Fruit fly (Drosophila melanogaster) whole organism, wandering third instar larva: ENCODE data around the gene CG14131.

Source experiments
- CG9705 ChIP-seq: fragments of 200-800 bp; sonication (Bioruptor generic); optimal IDR thresholded peaks from 2 replicates; lab custom pipeline; 2018; ENCODE audit warnings: missing biosample characterization, mild to moderate bottlenecking, missing genetic modification characterization
- CrebA ChIP-seq: fragments of 200-800 bp; sonication (Bioruptor generic); optimal IDR thresholded peaks from 2 replicates; lab custom pipeline; 2016; ENCODE audit warnings: missing biosample characterization, mild to moderate bottlenecking, missing genetic modification characterization, borderline replicate concordance
- Dfd ChIP-seq: fragments of >200 bp; optimal IDR thresholded peaks from 2 replicates; lab custom pipeline; 2017; ENCODE audit warnings: missing biosample characterization, missing genetic modification characterization
- Dif ChIP-seq: fragments of 200-275, 200-300 bp; sonication (Bioruptor generic); optimal IDR thresholded peaks from 2 replicates; lab custom pipeline; 2018; ENCODE audit warnings: missing biosample characterization, missing genetic modification characterization; ENCODE audit not compliant: partially characterized antibody
- GATAd ChIP-seq: sonication (Bioruptor generic); optimal IDR thresholded peaks from 2 replicates; lab custom pipeline; 2016; ENCODE audit warnings: missing biosample characterization, missing genetic modification characterization
- Hr83 ChIP-seq: fragments of 200-300 bp; sonication (Bioruptor generic); optimal IDR thresholded peaks from 2 replicates; lab custom pipeline; 2016; ENCODE audit warnings: missing biosample characterization, mild to moderate bottlenecking, missing genetic modification characterization, moderate library complexity; ENCODE audit not compliant: poor library complexity, severe bottlenecking
- Jra ChIP-seq: sonication (Bioruptor generic); optimal IDR thresholded peaks from 2 replicates; lab custom pipeline; 2016; ENCODE audit warnings: missing biosample characterization, missing genetic modification characterization
- Mio ChIP-seq: sonication (Bioruptor generic); optimal IDR thresholded peaks from 2 replicates; lab custom pipeline; 2016; ENCODE audit warnings: missing biosample characterization, missing genetic modification characterization
- Myc ChIP-seq: fragments of >200 bp; optimal IDR thresholded peaks from 2 replicates; lab custom pipeline; 2017
- OdsH ChIP-seq: fragments of 200-800 bp; sonication (Bioruptor generic); optimal IDR thresholded peaks from 2 replicates; lab custom pipeline; 2016; ENCODE audit warnings: missing biosample characterization, mild to moderate bottlenecking, missing genetic modification characterization
- Rel ChIP-seq, 2 experiments: fragments of 200-800 bp; sonication (Bioruptor generic) in 1 of 2; optimal IDR thresholded peaks; 2 replicates in 1 of 2; 3 replicates in 1 of 2; lab custom pipeline; 2016 to 2019; ENCODE audit warnings: mild to moderate bottlenecking in 2 of 2, missing biosample characterization in 2 of 2, missing genetic modification characterization in 2 of 2, moderate library complexity in 1 of 2
- dsf ChIP-seq: sonication (Bioruptor generic); optimal IDR thresholded peaks from 2 replicates; lab custom pipeline; 2016; ENCODE audit warnings: missing biosample characterization, missing genetic modification characterization, borderline replicate concordance
- ey ChIP-seq: fragments of 200-800 bp; sonication (Bioruptor generic); optimal IDR thresholded peaks from 2 replicates; lab custom pipeline; 2016; ENCODE audit warnings: missing biosample characterization, missing genetic modification characterization
- fru ChIP-seq: fragments of 200-800 bp; sonication (Bioruptor generic); optimal IDR thresholded peaks from 3 replicates; lab custom pipeline; 2016; ENCODE audit warnings: missing biosample characterization, mild to moderate bottlenecking, missing genetic modification characterization
- h ChIP-seq: fragments of 200-800 bp; sonication (Bioruptor generic); optimal IDR thresholded peaks from 3 replicates; lab custom pipeline; 2016; ENCODE audit warnings: missing biosample characterization, mild to moderate bottlenecking, missing genetic modification characterization
- jim ChIP-seq: fragments of 175-275, 200-325 bp; sonication (Bioruptor generic); optimal IDR thresholded peaks from 2 replicates; lab custom pipeline; 2016; ENCODE audit warnings: missing biosample characterization, mild to moderate bottlenecking, missing genetic modification characterization
- pan ChIP-seq: fragments of >200 bp; optimal IDR thresholded peaks from 2 replicates; lab custom pipeline; 2017
- rgr ChIP-seq: fragments of 200-800 bp; sonication (Bioruptor generic); optimal IDR thresholded peaks from 3 replicates; lab custom pipeline; 2016; ENCODE audit warnings: missing biosample characterization, mild to moderate bottlenecking, missing genetic modification characterization
- sage ChIP-seq: fragments of 200-800 bp; sonication (Bioruptor generic); optimal IDR thresholded peaks from 2 replicates; lab custom pipeline; 2016; ENCODE audit warnings: missing biosample characterization, mild to moderate bottlenecking, missing genetic modification characterization
- sv ChIP-seq: fragments of 200-800 bp; sonication (Bioruptor generic); optimal IDR thresholded peaks from 3 replicates; lab custom pipeline; 2016; ENCODE audit warnings: missing biosample characterization, missing genetic modification characterization
- tai ChIP-seq: sonication (Bioruptor generic); optimal IDR thresholded peaks from 2 replicates; lab custom pipeline; 2016; ENCODE audit warnings: missing biosample characterization, missing genetic modification characterization
- usp ChIP-seq: fragments of >200 bp; optimal IDR thresholded peaks from 2 replicates; lab custom pipeline; 2017; ENCODE audit warnings: missing biosample characterization, missing genetic modification characterization

CG14131 gene

DNA sequence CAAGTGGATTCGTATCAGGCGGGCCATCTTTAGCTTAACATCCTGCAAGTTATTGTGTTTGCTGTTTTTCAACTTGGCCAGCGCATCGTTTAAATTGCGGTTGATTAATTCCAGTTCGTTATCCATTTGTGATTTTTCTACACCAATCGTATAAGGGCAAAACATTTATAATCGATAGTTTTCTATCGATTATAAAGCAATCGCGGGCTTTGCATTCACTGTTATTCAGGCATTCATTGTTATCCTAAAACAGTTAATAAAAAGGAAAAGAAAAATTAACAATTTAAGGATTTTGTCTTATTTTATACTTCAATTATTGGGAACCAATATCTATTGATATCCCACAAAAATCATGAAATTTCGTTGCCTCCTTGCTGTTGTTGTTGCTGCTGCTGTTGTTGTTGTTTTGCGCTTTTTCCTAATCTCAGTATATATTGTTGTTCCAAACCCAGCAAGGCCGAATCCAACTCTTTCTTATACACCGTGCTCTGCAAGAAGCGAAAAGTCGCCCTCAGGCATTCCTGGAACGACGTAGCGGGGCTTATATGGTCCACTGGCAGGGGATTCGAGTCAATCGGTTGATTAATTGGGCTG is 48.8 kb downstream of the CG14131 start, which contains the start of gene CG32095:
Gene CG32095, minus strand, starts transcription at position 173 of the 594 bp plus-strand sequence.
- TF ChIP-seq Hr83 (GFP tag; lab: Kevin White, UChicago) (no peak), Dfd (GFP tag; lab: Kevin White, UChicago) (no peak), rgr (peak; percentile 11), Rel (GFP tag; optimal IDR thresholded peaks at IDR 0.05; lab: Kevin White, UChicago) (no peak), Rel (tag; optimal IDR thresholded peaks at IDR 0.05; lab: Kevin White, UChicago) (peak; percentile 12)

DNA sequence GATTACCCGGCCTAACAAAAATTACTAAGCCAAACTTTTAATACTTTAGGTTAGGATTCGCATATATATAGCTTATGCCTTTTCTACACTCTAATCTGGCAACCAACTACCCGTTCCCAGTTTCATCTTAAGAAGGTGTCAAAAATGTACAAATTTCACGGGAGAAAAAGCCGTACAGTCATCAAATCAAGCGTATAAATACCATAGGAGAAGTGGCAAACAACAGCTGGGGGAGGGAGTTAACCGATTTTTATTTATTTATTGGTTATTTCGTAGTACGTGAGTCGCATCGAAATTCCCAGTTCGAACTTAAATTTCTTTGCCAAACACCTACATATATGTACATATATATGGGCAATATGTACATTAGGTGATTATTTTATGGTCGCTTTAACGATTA is 51.9 kb downstream of the CG14131 start, which contains the start of gene CG7264:
Gene CG7264, plus strand, starts transcription at position 301 of the 400 bp plus-strand sequence.
- TF ChIP-seq tai (no peak), h (GFP tag; lab: Kevin White, UChicago) (no peak), pan (lab: Kevin White, UChicago) (no peak), CG9705 (no peak), dsf (no peak), Rel (GFP tag; optimal IDR thresholded peaks at IDR 0.05; lab: Kevin White, UChicago) (no peak), Rel (tag; optimal IDR thresholded peaks at IDR 0.05; lab: Kevin White, UChicago) (no peak), GATAd (GFP tag; lab: Kevin White, UChicago) (no peak), Myc (no peak), Dif (no peak), sage (GFP tag; lab: Kevin White, UChicago) (no peak), usp (GFP tag; lab: Kevin White, UChicago) (no peak), rgr (no peak), jim (GFP tag; lab: Kevin White, UChicago) (no peak), sv (GFP tag; lab: Kevin White, UChicago) (no peak), Jra (no peak), Mio (no peak), ey (GFP tag; lab: Kevin White, UChicago) (no peak), fru (GFP tag; lab: Kevin White, UChicago) (no peak), CrebA (no peak), OdsH (no peak)
- TF ChIP-seq, all 38 proteins: peak for 0
